Worm (Caenorhabditis elegans): ENCODE measurements around the gene F57A8.7.
A peak's percentile ranks its signal among the peaks of the same experiment; 100 is the strongest.

The F57A8.7 gene

ce11 chrV:10039837-10040236 is 35.7 kb upstream of the F57A8.7 start (continued):
- TF ChIP-seq dox-1 (GFP tag; IDR thresholded peaks at IDR 0.05) (peak; percentile 69), Y56A3A.18 (GFP tag; IDR thresholded peaks at IDR 0.05) (peak; percentile 82), nhr-120 (GFP tag; IDR thresholded peaks at IDR 0.05) (no peak), egrh-3 (GFP tag; IDR thresholded peaks at IDR 0.05) (peak; percentile 48), Y67H2A.10 (GFP tag; conservative IDR thresholded peaks at IDR 0.05) (no peak), unc-130 (GFP tag; optimal IDR thresholded peaks at IDR 0.05) (no peak), nhr-90 (tag; optimal IDR thresholded peaks at IDR 0.05) (no peak), madf-8 (GFP tag; conservative IDR thresholded peaks at IDR 0.05) (no peak), die-1 (tag; optimal IDR thresholded peaks at IDR 0.05) (no peak), egl-18 (GFP tag; IDR thresholded peaks at IDR 0.05) (no peak), B0035.1 (tag; optimal IDR thresholded peaks at IDR 0.05) (no peak), tlf-1 (GFP tag; optimal IDR thresholded peaks at IDR 0.05) (no peak), lir-1 (GFP tag; conservative IDR thresholded peaks at IDR 0.05) (peak; percentile 68), dpff-1 (tag; optimal IDR thresholded peaks at IDR 0.05) (no peak), ceh-100 (GFP tag; IDR thresholded peaks at IDR 0.05) (no peak), hrde-1 (tag; optimal IDR thresholded peaks at IDR 0.05; ENCODE audit: borderline replicate concordance) (no peak), lin-26 (GFP tag; IDR thresholded peaks at IDR 0.05) (no peak), akir-1 (GFP tag; optimal IDR thresholded peaks at IDR 0.05) (no peak), F52B5.7 (tag; optimal IDR thresholded peaks at IDR 0.05) (no peak), T07F8.4 (tag; optimal IDR thresholded peaks at IDR 0.05) (no peak), atf-7 (tag; optimal IDR thresholded peaks at IDR 0.05) (peak; percentile 38), zfh-2 (GFP tag; conservative IDR thresholded peaks at IDR 0.05) (peak; percentile 79), K12H6.12 (tag; optimal IDR thresholded peaks at IDR 0.05) (peak; percentile 49), xnd-1 (tag; optimal IDR thresholded peaks at IDR 0.05) (no peak), madf-6 (GFP tag; IDR thresholded peaks at IDR 0.05) (no peak), lin-54 (GFP tag; optimal IDR thresholded peaks at IDR 0.05) (peak; percentile 36), lin-40 (tag; optimal IDR thresholded peaks at IDR 0.05) (peak; percentile 55), mel-28 (tag; optimal IDR thresholded peaks at IDR 0.05; ENCODE audit: borderline replicate concordance) (no peak), mxl-1 (tag; optimal IDR thresholded peaks at IDR 0.05) (no peak), attf-3 (GFP tag; conservative IDR thresholded peaks at IDR 0.05) (0 out of 2 replicates have a peak, but pooled peaks have one; percentile 22), lag-1 (GFP tag; IDR thresholded peaks at IDR 0.05) (no peak), repo-1 (tag; optimal IDR thresholded peaks at IDR 0.05) (no peak), ztf-3 (GFP tag; optimal IDR thresholded peaks at IDR 0.05) (no peak), snpc-1.3 (tag; optimal IDR thresholded peaks at IDR 0.05; ENCODE audit: insufficient read depth) (no peak), C17E4.6 (GFP tag; IDR thresholded peaks at IDR 0.05) (no peak), lin-35 (GFP tag; optimal IDR thresholded peaks at IDR 0.05) (peak in 1 of 3 experiments; percentile 28), unc-62 (GFP tag; optimal IDR thresholded peaks at IDR 0.05) (no peak), Y53F4B.3 (GFP tag; IDR thresholded peaks at IDR 0.05) (no peak), B0336.3 (GFP tag; IDR thresholded peaks at IDR 0.05) (peak; percentile 69), F10E7.11 (tag; optimal IDR thresholded peaks at IDR 0.05) (no peak), F39B2.1 (GFP tag; IDR thresholded peaks at IDR 0.05) (no peak), attf-5 (GFP tag; optimal IDR thresholded peaks at IDR 0.05) (peak; percentile 32), pbrm-1 (GFP tag; IDR thresholded peaks at IDR 0.05) (0 out of 2 replicates have a peak, but pooled peaks have one; percentile 36), ama-1 (optimal IDR thresholded peaks at IDR 0.05) (no peak), ama-1 (GFP tag; optimal IDR thresholded peaks at IDR 0.05) (no peak), ztf-26 (tag; optimal IDR thresholded peaks at IDR 0.05) (peak; percentile 54), nfyb-1 (GFP tag; IDR thresholded peaks at IDR 0.05) (0 out of 2 replicates have a peak, but pooled peaks have one; percentile 55), B0261.1 (tag; optimal IDR thresholded peaks at IDR 0.05) (no peak), mcd-1 (GFP tag; IDR thresholded peaks at IDR 0.05) (peak; percentile 59), hmg-20 (GFP tag; IDR thresholded peaks at IDR 0.05) (no peak)
